Worm (Caenorhabditis elegans) whole organism, L1 larva: Measurements from ENCODE around the gene F32D1.3.

Experiments used
- mdl-1 ChIP-seq, 2 experiments: fragments of 150-350 bp; optimal IDR thresholded peaks; 2 replicates each; lab custom pipeline; 2014 to 2017; ENCODE audit warnings: missing biosample characterization in 2 of 2, missing genetic modification characterization in 2 of 2, inconsistent platforms in 1 of 2
- pqm-1 ChIP-seq: sonication (generic microtip); optimal IDR thresholded peaks from 3 replicates; lab custom pipeline; 2017; ENCODE audit warnings: missing biosample characterization, missing genetic modification characterization

DNA sequence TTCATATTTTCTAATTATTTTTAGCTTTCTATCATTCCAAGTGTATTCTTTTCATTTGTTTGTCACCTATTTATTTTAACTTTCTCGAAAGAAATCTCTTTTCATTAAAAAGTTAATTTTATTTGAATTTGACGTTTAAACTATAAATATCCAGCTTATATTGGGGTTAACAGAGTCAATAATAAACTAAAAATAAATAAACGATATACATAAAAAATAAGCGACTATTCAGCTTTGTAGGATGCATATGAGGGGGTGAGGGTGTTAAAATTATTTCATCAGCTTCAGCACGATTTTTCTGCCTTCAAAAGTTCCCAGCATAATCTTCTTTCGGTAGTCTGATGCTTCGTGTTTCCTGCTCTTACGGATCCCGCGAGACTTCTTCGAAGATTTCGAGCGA lies 12.3 kb upstream of the F32D1.3 start:
- TF ChIP-seq mdl-1 (tag; optimal IDR thresholded peaks at IDR 0.05; lab: Kevin White, UChicago) (no peak), pqm-1 (tag; lab: Kevin White, UChicago) (no peak)
